Fruit fly (Drosophila melanogaster): ENCODE data around the gene CG12716.

DNA sequence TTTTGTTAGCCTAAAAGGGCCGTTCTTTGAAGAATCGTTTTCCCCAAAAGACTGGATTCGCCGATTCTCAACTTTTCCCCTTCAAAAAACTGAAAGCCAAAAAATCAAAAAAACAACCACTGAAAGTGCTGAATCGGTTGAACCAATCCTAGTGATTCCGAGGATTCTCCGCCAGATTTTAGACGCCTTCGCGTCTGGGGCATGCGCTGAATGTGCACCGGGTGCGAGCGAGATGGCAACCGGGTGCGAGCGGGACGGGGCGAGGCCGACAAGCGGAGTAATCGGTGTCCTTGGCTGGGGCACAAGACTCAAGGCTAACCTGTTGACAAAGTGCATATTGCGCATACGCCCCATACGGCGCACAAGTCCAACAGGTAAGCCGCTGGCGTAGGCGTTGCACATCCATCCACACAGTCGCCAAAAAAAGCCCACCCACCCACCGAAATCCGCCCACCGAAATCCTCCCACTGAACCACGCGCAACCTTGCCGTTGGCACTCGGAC lies 11.0 kb upstream of the CG12716 start:
- TF ChIP-seq dsf (GFP tag; optimal IDR thresholded peaks at IDR 0.05; ENCODE audit: borderline replicate concordance) (no peak), Sp1 (GFP tag; optimal IDR thresholded peaks at IDR 0.05) (no peak), Hr83 (GFP tag; optimal IDR thresholded peaks at IDR 0.05; ENCODE audit: poor library complexity, severe bottlenecking) (no peak), Abd-B (GFP tag; optimal IDR thresholded peaks at IDR 0.05) (no peak), usp (GFP tag; optimal IDR thresholded peaks at IDR 0.05) (no peak), h (GFP tag; optimal IDR thresholded peaks at IDR 0.05) (no peak), dmrt93B (GFP tag; optimal IDR thresholded peaks at IDR 0.05) (no peak), br (GFP tag; optimal IDR thresholded peaks at IDR 0.05) (no peak), OdsH (GFP tag; optimal IDR thresholded peaks at IDR 0.05) (no peak), HLH106 (tag; optimal IDR thresholded peaks at IDR 0.05) (no peak), pan (optimal IDR thresholded peaks at IDR 0.05) (no peak)
